Fruit fly (Drosophila melanogaster) whole organism, wandering third instar larva: ENCODE measurements around the gene wac.

ENCODE experiments used
- Abd-B ChIP-seq: fragments of >200 bp; optimal IDR thresholded peaks from 2 replicates; lab custom pipeline; 2017; ENCODE audit warnings: missing biosample characterization, missing genetic modification characterization
- CG32264 ChIP-seq: fragments of 200-800 bp; sonication (Bioruptor generic); optimal IDR thresholded peaks from 2 replicates; lab custom pipeline; 2016; ENCODE audit warnings: missing biosample characterization, missing genetic modification characterization
- CG9705 ChIP-seq: fragments of 200-800 bp; sonication (Bioruptor generic); optimal IDR thresholded peaks from 2 replicates; lab custom pipeline; 2018; ENCODE audit warnings: missing biosample characterization, mild to moderate bottlenecking, missing genetic modification characterization
- CrebA ChIP-seq: fragments of 200-800 bp; sonication (Bioruptor generic); optimal IDR thresholded peaks from 2 replicates; lab custom pipeline; 2016; ENCODE audit warnings: missing biosample characterization, mild to moderate bottlenecking, missing genetic modification characterization, borderline replicate concordance
- Dfd ChIP-seq: fragments of >200 bp; optimal IDR thresholded peaks from 2 replicates; lab custom pipeline; 2017; ENCODE audit warnings: missing biosample characterization, missing genetic modification characterization
- Dif ChIP-seq: fragments of 200-275, 200-300 bp; sonication (Bioruptor generic); optimal IDR thresholded peaks from 2 replicates; lab custom pipeline; 2018; ENCODE audit warnings: missing biosample characterization, missing genetic modification characterization; ENCODE audit not compliant: partially characterized antibody
- GATAd ChIP-seq: sonication (Bioruptor generic); optimal IDR thresholded peaks from 2 replicates; lab custom pipeline; 2016; ENCODE audit warnings: missing biosample characterization, missing genetic modification characterization
- HLH106 ChIP-seq: fragments of 200-800 bp; optimal IDR thresholded peaks from 3 replicates; lab custom pipeline; 2019; ENCODE audit warnings: missing biosample characterization, mild to moderate bottlenecking, missing genetic modification characterization, moderate library complexity
- Hnf4 ChIP-seq: fragments of 200-800 bp; sonication (Bioruptor generic); optimal IDR thresholded peaks from 2 replicates; lab custom pipeline; 2016; ENCODE audit warnings: missing biosample characterization, mild to moderate bottlenecking, missing genetic modification characterization
- Hr78 ChIP-seq: fragments of >200 bp; optimal IDR thresholded peaks from 2 replicates; lab custom pipeline; 2017; ENCODE audit warnings: missing biosample characterization, missing genetic modification characterization
- Hr83 ChIP-seq: fragments of 200-300 bp; sonication (Bioruptor generic); optimal IDR thresholded peaks from 2 replicates; lab custom pipeline; 2016; ENCODE audit warnings: missing biosample characterization, mild to moderate bottlenecking, missing genetic modification characterization, moderate library complexity; ENCODE audit not compliant: poor library complexity, severe bottlenecking
- Jra ChIP-seq: sonication (Bioruptor generic); optimal IDR thresholded peaks from 2 replicates; lab custom pipeline; 2016; ENCODE audit warnings: missing biosample characterization, missing genetic modification characterization
- Mio ChIP-seq: sonication (Bioruptor generic); optimal IDR thresholded peaks from 2 replicates; lab custom pipeline; 2016; ENCODE audit warnings: missing biosample characterization, missing genetic modification characterization
- Myc ChIP-seq: fragments of >200 bp; optimal IDR thresholded peaks from 2 replicates; lab custom pipeline; 2017
- N ChIP-seq: fragments of >200 bp; optimal IDR thresholded peaks from 2 replicates; lab custom pipeline; 2018; ENCODE audit warnings: missing biosample characterization, missing external identifiers, missing genetic modification characterization
- OdsH ChIP-seq: fragments of 200-800 bp; sonication (Bioruptor generic); optimal IDR thresholded peaks from 2 replicates; lab custom pipeline; 2016; ENCODE audit warnings: missing biosample characterization, mild to moderate bottlenecking, missing genetic modification characterization
- Rel ChIP-seq, 2 experiments: fragments of 200-800 bp; sonication (Bioruptor generic) in 1 of 2; optimal IDR thresholded peaks; 2 replicates in 1 of 2; 3 replicates in 1 of 2; lab custom pipeline; 2016 to 2019; ENCODE audit warnings: mild to moderate bottlenecking in 2 of 2, missing biosample characterization in 2 of 2, missing genetic modification characterization in 2 of 2, moderate library complexity in 1 of 2
- Sp1 ChIP-seq: fragments of 200-800 bp; sonication (Bioruptor generic); optimal IDR thresholded peaks from 3 replicates; lab custom pipeline; 2019; ENCODE audit warnings: missing biosample characterization, mild to moderate bottlenecking, missing genetic modification characterization, moderate library complexity
- Vsx2 ChIP-seq: fragments of 200-300, 225-300 bp; sonication (Bioruptor generic); optimal IDR thresholded peaks from 2 replicates; lab custom pipeline; 2018; ENCODE audit warnings: missing biosample characterization, missing genetic modification characterization; ENCODE audit not compliant: partially characterized antibody
- br ChIP-seq: fragments of 200-800 bp; sonication (Bioruptor generic); optimal IDR thresholded peaks from 2 replicates; lab custom pipeline; 2016; ENCODE audit warnings: missing biosample characterization, missing genetic modification characterization
- brk ChIP-seq: fragments of 200-800 bp; sonication (Bioruptor generic); optimal IDR thresholded peaks from 2 replicates; lab custom pipeline; 2016; ENCODE audit warnings: missing biosample characterization, mild to moderate bottlenecking, missing genetic modification characterization
- dl ChIP-seq, 2 experiments: fragments of 175-275, 200-275 bp in 1 of 2; fragments of 200-275 bp in 1 of 2; sonication (Bioruptor generic); optimal IDR thresholded peaks; lab custom pipeline; 2018; ENCODE audit warnings: mild to moderate bottlenecking in 2 of 2, missing biosample characterization in 2 of 2, missing genetic modification characterization in 2 of 2, moderate library complexity in 2 of 2; ENCODE audit not compliant: partially characterized antibody in 2 of 2, insufficient read depth in 1 of 2
- dmrt93B ChIP-seq: fragments of 200-800 bp; sonication (Bioruptor generic); optimal IDR thresholded peaks from 2 replicates; lab custom pipeline; 2018; ENCODE audit warnings: missing biosample characterization, mild to moderate bottlenecking, missing genetic modification characterization
- dsf ChIP-seq: sonication (Bioruptor generic); optimal IDR thresholded peaks from 2 replicates; lab custom pipeline; 2016; ENCODE audit warnings: missing biosample characterization, missing genetic modification characterization, borderline replicate concordance
- ey ChIP-seq: fragments of 200-800 bp; sonication (Bioruptor generic); optimal IDR thresholded peaks from 2 replicates; lab custom pipeline; 2016; ENCODE audit warnings: missing biosample characterization, missing genetic modification characterization
- foxo ChIP-seq, 2 experiments: fragments of 200-800 bp; sonication (Bioruptor generic); optimal IDR thresholded peaks; 2 replicates in 1 of 2; 3 replicates in 1 of 2; lab custom pipeline; 2016 to 2017; ENCODE audit warnings: missing biosample characterization in 2 of 2, missing genetic modification characterization in 2 of 2
- fru ChIP-seq: fragments of 200-800 bp; sonication (Bioruptor generic); optimal IDR thresholded peaks from 3 replicates; lab custom pipeline; 2016; ENCODE audit warnings: missing biosample characterization, mild to moderate bottlenecking, missing genetic modification characterization
- h ChIP-seq: fragments of 200-800 bp; sonication (Bioruptor generic); optimal IDR thresholded peaks from 3 replicates; lab custom pipeline; 2016; ENCODE audit warnings: missing biosample characterization, mild to moderate bottlenecking, missing genetic modification characterization
- jim ChIP-seq: fragments of 175-275, 200-325 bp; sonication (Bioruptor generic); optimal IDR thresholded peaks from 2 replicates; lab custom pipeline; 2016; ENCODE audit warnings: missing biosample characterization, mild to moderate bottlenecking, missing genetic modification characterization
- lola ChIP-seq: fragments of >200 bp; optimal IDR thresholded peaks from 2 replicates; lab custom pipeline; 2017; ENCODE audit warnings: missing biosample characterization, missing genetic modification characterization
- pan ChIP-seq: fragments of >200 bp; optimal IDR thresholded peaks from 2 replicates; lab custom pipeline; 2017
- psq ChIP-seq: fragments of 200-800 bp; sonication (Bioruptor generic); optimal IDR thresholded peaks from 3 replicates; lab custom pipeline; 2017; ENCODE audit warnings: missing biosample characterization, mild to moderate bottlenecking, missing genetic modification characterization, moderate library complexity
- rgr ChIP-seq: fragments of 200-800 bp; sonication (Bioruptor generic); optimal IDR thresholded peaks from 3 replicates; lab custom pipeline; 2016; ENCODE audit warnings: missing biosample characterization, mild to moderate bottlenecking, missing genetic modification characterization
- sage ChIP-seq: fragments of 200-800 bp; sonication (Bioruptor generic); optimal IDR thresholded peaks from 2 replicates; lab custom pipeline; 2016; ENCODE audit warnings: missing biosample characterization, mild to moderate bottlenecking, missing genetic modification characterization
- sv ChIP-seq: fragments of 200-800 bp; sonication (Bioruptor generic); optimal IDR thresholded peaks from 3 replicates; lab custom pipeline; 2016; ENCODE audit warnings: missing biosample characterization, missing genetic modification characterization
- tai ChIP-seq: sonication (Bioruptor generic); optimal IDR thresholded peaks from 2 replicates; lab custom pipeline; 2016; ENCODE audit warnings: missing biosample characterization, missing genetic modification characterization
- usp ChIP-seq: fragments of >200 bp; optimal IDR thresholded peaks from 2 replicates; lab custom pipeline; 2017; ENCODE audit warnings: missing biosample characterization, missing genetic modification characterization
- woc ChIP-seq: sonication (Bioruptor generic); optimal IDR thresholded peaks from 2 replicates; lab custom pipeline; 2016; ENCODE audit warnings: missing biosample characterization, mild to moderate bottlenecking, missing genetic modification characterization

The wac gene

dm6 chr3L:223019-223902, 34.7 kb upstream of the wac start, which contains the start of the genes pyx and CG33229 (continued):
- TF ChIP-seq Vsx2 (GFP tag; lab: Kevin White, UChicago) (no peak), fru (peak; percentile 74), foxo (GFP tag; optimal IDR thresholded peaks at IDR 0.05; lab: Kevin White, UChicago) (peak in 1 of 2 experiments; percentile 81), lola (GFP tag; lab: Kevin White, UChicago) (no peak), jim (GFP tag; lab: Kevin White, UChicago) (peak; percentile 17), Rel (GFP tag; optimal IDR thresholded peaks at IDR 0.05; lab: Kevin White, UChicago) (peak; percentile 3), Rel (tag; optimal IDR thresholded peaks at IDR 0.05; lab: Kevin White, UChicago) (no peak), OdsH (GFP tag; lab: Kevin White, UChicago) (peak; percentile 60)

- TF ChIP-seq CG9705 (GFP tag; lab: Kevin White, UChicago), result no peak
- no peak for TF ChIP-seq psq (GFP tag; lab: Kevin White, UChicago)
- TF ChIP-seq Jra (GFP tag; lab: Kevin White, UChicago), result no peak
- TF ChIP-seq h (GFP tag; lab: Kevin White, UChicago), result no peak
- no peak for TF ChIP-seq woc (GFP tag; lab: Kevin White, UChicago)
- TF ChIP-seq dmrt93B, result no peak
- TF ChIP-seq Sp1 (GFP tag; lab: Kevin White, UChicago), result peak; percentile 28
- TF ChIP-seq rgr (GFP tag; lab: Kevin White, UChicago), result no peak
- no peak for TF ChIP-seq br (GFP tag; lab: Kevin White, UChicago)
- no peak for TF ChIP-seq Myc (lab: Kevin White, UChicago)
- TF ChIP-seq HLH106 (tag; lab: Kevin White, UChicago), result no peak
- TF ChIP-seq usp (GFP tag; lab: Kevin White, UChicago), result no peak
- peak; percentile 76 for TF ChIP-seq Dif (GFP tag; lab: Kevin White, UChicago)
- TF ChIP-seq Abd-B (GFP tag; lab: Kevin White, UChicago), result no peak
- TF ChIP-seq Dfd (GFP tag; lab: Kevin White, UChicago), result no peak
- no peak for TF ChIP-seq lola (GFP tag; lab: Kevin White, UChicago)
- no peak for TF ChIP-seq Rel (GFP tag; optimal IDR thresholded peaks at IDR 0.05; lab: Kevin White, UChicago)
- peak; percentile 29 for TF ChIP-seq Rel (tag; optimal IDR thresholded peaks at IDR 0.05; lab: Kevin White, UChicago)
- peak; percentile 56 for TF ChIP-seq tai (GFP tag; lab: Kevin White, UChicago)
- TF ChIP-seq Vsx2 (GFP tag; lab: Kevin White, UChicago), result no peak
- no peak for TF ChIP-seq sage (GFP tag; lab: Kevin White, UChicago)
- TF ChIP-seq Hr83 (GFP tag; lab: Kevin White, UChicago), result peak; percentile 52
- no peak for TF ChIP-seq CrebA (GFP tag; lab: Kevin White, UChicago)
- no peak for TF ChIP-seq N (GFP tag; lab: Kevin White, UChicago)
- TF ChIP-seq Hr78 (GFP tag; lab: Kevin White, UChicago), result no peak
- peak in 1 of 2 experiments; percentile 32 for TF ChIP-seq dl (GFP tag; optimal IDR thresholded peaks at IDR 0.05; lab: Kevin White, UChicago; ENCODE audit: insufficient read depth in 1 of 2, partially characterized antibody in 2 of 2)
- TF ChIP-seq CG32264 (GFP tag; lab: Kevin White, UChicago), result no peak
- no peak for TF ChIP-seq ey
- TF ChIP-seq OdsH (GFP tag; lab: Kevin White, UChicago), result peak; percentile 14
- no peak for TF ChIP-seq foxo (GFP tag; optimal IDR thresholded peaks at IDR 0.05; lab: Kevin White, UChicago)
- peak; percentile 72 for TF ChIP-seq Hnf4 (GFP tag; lab: Kevin White, UChicago)
- TF ChIP-seq jim (GFP tag; lab: Kevin White, UChicago), result peak; percentile 72
- no peak for TF ChIP-seq pan
- TF ChIP-seq fru, result no peak
- TF ChIP-seq brk (GFP tag; lab: Kevin White, UChicago), result no peak
- TF ChIP-seq GATAd (GFP tag; lab: Kevin White, UChicago), result no peak
- peak; percentile 19 for TF ChIP-seq Mio (GFP tag; lab: Kevin White, UChicago)
- TF ChIP-seq dsf, result no peak
- TF ChIP-seq sv (GFP tag; lab: Kevin White, UChicago), result no peak
Measured at dm6 chr3L:224004-224951, 33.7 kb upstream of the wac start.
